Worm (Caenorhabditis elegans) whole organism, L1 larva: Measurements from ENCODE around the gene R10H10.7.

Experiments used
- aly-2 ChIP-seq: fragments of 150-350 bp; optimal IDR thresholded peaks from 2 replicates; lab custom pipeline; 2014; ENCODE audit warnings: missing biosample characterization, missing genetic modification characterization
- elt-3 ChIP-seq, 6 experiments: fragments of 150-350 bp in 1 of 6; sonication (generic microtip); optimal IDR thresholded peaks; 2 replicates each; lab custom pipeline; 2017 to 2018; ENCODE audit warnings: missing biosample characterization in 6 of 6, missing genetic modification characterization in 6 of 6, inconsistent platforms in 1 of 6
- lin-13 ChIP-seq: fragments of 150-350 bp; optimal IDR thresholded peaks from 2 replicates; lab custom pipeline; 2014; ENCODE audit warnings: missing biosample characterization, missing genetic modification reagents, missing genetic modification characterization
- nhr-11 ChIP-seq: fragments of 150-350 bp; optimal IDR thresholded peaks from 2 replicates; lab custom pipeline; 2014; ENCODE audit warnings: missing biosample characterization, missing genetic modification characterization
- nhr-12 ChIP-seq: sonication (generic microtip); optimal IDR thresholded peaks from 2 replicates; lab custom pipeline; 2017; ENCODE audit warnings: missing biosample characterization, missing genetic modification characterization
- nhr-76 ChIP-seq: sonication (generic microtip); optimal IDR thresholded peaks from 2 replicates; lab custom pipeline; 2017; ENCODE audit warnings: missing biosample characterization, missing genetic modification characterization
- ztf-11 ChIP-seq, 2 experiments: sonication (generic microtip); optimal IDR thresholded peaks; 2 replicates each; lab custom pipeline; 2016 to 2017; ENCODE audit warnings: missing genetic modification characterization in 2 of 2, missing biosample characterization in 1 of 2, missing compliant biosample characterization in 1 of 2

- no peak for TF ChIP-seq ztf-11 (tag; optimal IDR thresholded peaks at IDR 0.05; lab: Kevin White, UChicago)
- no peak for TF ChIP-seq elt-3 (tag; optimal IDR thresholded peaks at IDR 0.05; lab: Kevin White, UChicago)
- TF ChIP-seq aly-2 (tag; lab: Kevin White, UChicago) = no peak
- TF ChIP-seq nhr-11 (tag; lab: Kevin White, UChicago) = no peak
- TF ChIP-seq nhr-12 (tag; lab: Kevin White, UChicago) = no peak
- TF ChIP-seq lin-13 = no peak
- no peak for TF ChIP-seq nhr-76
These were observed 39.3 kb upstream of the R10H10.7 start, which contains the start of gene F01D4.8 for ce11 chrIV:10453001-10453400.
